Worm (Caenorhabditis elegans) whole organism, L3 larva: Measurements from ENCODE around the gene tba-7.

Source experiments
- R02D3.7 ChIP-seq: fragments of 150-350 bp; optimal IDR thresholded peaks from 2 replicates; lab custom pipeline; 2014; ENCODE audit warnings: missing biosample characterization, missing genetic modification characterization
- ZK546.5 ChIP-seq: sonication (generic microtip); optimal IDR thresholded peaks from 2 replicates; lab custom pipeline; 2017; ENCODE audit warnings: missing biosample characterization, missing genetic modification characterization
- ama-1 ChIP-seq: fragments of 150-350 bp; optimal IDR thresholded peaks from 2 replicates; lab custom pipeline; 2018
- ceh-28 ChIP-seq: fragments of 150-350 bp; optimal IDR thresholded peaks from 2 replicates; lab custom pipeline; 2014; ENCODE audit warnings: missing biosample characterization, missing genetic modification reagents, missing genetic modification characterization
- ceh-82 ChIP-seq: fragments of 150-350 bp; optimal IDR thresholded peaks from 2 replicates; lab custom pipeline; 2014; ENCODE audit warnings: missing biosample characterization, missing genetic modification characterization
- ceh-9 ChIP-seq: sonication (generic microtip); optimal IDR thresholded peaks from 2 replicates; lab custom pipeline; 2018; ENCODE audit warnings: missing biosample characterization, missing genetic modification characterization
- daf-12 ChIP-seq: fragments of 150-350 bp; optimal IDR thresholded peaks from 2 replicates; lab custom pipeline; 2014; ENCODE audit warnings: missing biosample characterization, missing genetic modification reagents, missing genetic modification characterization
- egl-5 ChIP-seq: fragments of 150-350 bp; optimal IDR thresholded peaks from 2 replicates; lab custom pipeline; 2017; ENCODE audit warnings: missing biosample characterization, missing genetic modification reagents, missing genetic modification characterization, inconsistent platforms
- elt-1 ChIP-seq: fragments of 150-350 bp; optimal IDR thresholded peaks from 2 replicates; lab custom pipeline; 2014; ENCODE audit warnings: missing biosample characterization, missing genetic modification characterization
- elt-2 ChIP-seq: sonication (generic microtip); optimal IDR thresholded peaks from 2 replicates; lab custom pipeline; 2016; ENCODE audit warnings: missing genetic modification reagents, mild to moderate bottlenecking, missing genetic modification characterization, missing compliant biosample characterization
- elt-3 ChIP-seq, 3 experiments: fragments of 150-350 bp in 1 of 3; sonication (generic microtip) in 2 of 3; optimal IDR thresholded peaks; 2 replicates in 2 of 3; 4 replicates in 1 of 3; lab custom pipeline; 2014 to 2017; ENCODE audit warnings: missing biosample characterization in 3 of 3, missing genetic modification characterization in 3 of 3
- eor-1 ChIP-seq, 2 experiments: fragments of 150-350 bp; optimal IDR thresholded peaks; 2 replicates each; lab custom pipeline; 2014 to 2018; ENCODE audit warnings: missing biosample characterization in 2 of 2, missing genetic modification characterization in 2 of 2
- fkh-10 ChIP-seq: sonication (generic microtip); optimal IDR thresholded peaks from 2 replicates; lab custom pipeline; 2017; ENCODE audit warnings: missing biosample characterization, missing genetic modification reagents, missing genetic modification characterization
- fkh-2 ChIP-seq: fragments of 150-350 bp; optimal IDR thresholded peaks from 2 replicates; lab custom pipeline; 2014; ENCODE audit warnings: missing biosample characterization, missing genetic modification reagents, missing genetic modification characterization
- hmg-11 ChIP-seq: sonication (generic microtip); optimal IDR thresholded peaks from 2 replicates; lab custom pipeline; 2016; ENCODE audit warnings: missing genetic modification characterization, missing compliant biosample characterization
- jun-1 ChIP-seq: fragments of 150-350 bp; optimal IDR thresholded peaks from 2 replicates; lab custom pipeline; 2014; ENCODE audit warnings: missing biosample characterization, missing genetic modification reagents, missing genetic modification characterization
- lin-15B ChIP-seq: fragments of 150-350 bp; optimal IDR thresholded peaks from 2 replicates; lab custom pipeline; 2014; ENCODE audit warnings: missing biosample characterization, missing genetic modification characterization
- lin-39 ChIP-seq: fragments of 150-350 bp; optimal IDR thresholded peaks from 2 replicates; lab custom pipeline; 2018; ENCODE audit warnings: missing biosample characterization, missing genetic modification reagents, missing genetic modification characterization
- mdl-1 ChIP-seq: fragments of 150-350 bp; optimal IDR thresholded peaks from 2 replicates; lab custom pipeline; 2014; ENCODE audit warnings: missing biosample characterization, missing genetic modification characterization
- nfya-1 ChIP-seq: sonication (generic microtip); optimal IDR thresholded peaks from 2 replicates; lab custom pipeline; 2017; ENCODE audit warnings: missing genetic modification characterization, mild to moderate bottlenecking, missing compliant biosample characterization, antibody characterized with exemption, moderate library complexity; ENCODE audit not compliant: insufficient read depth
- nhr-11 ChIP-seq: fragments of 150-350 bp; optimal IDR thresholded peaks from 2 replicates; lab custom pipeline; 2014; ENCODE audit warnings: missing biosample characterization, missing genetic modification characterization
- nhr-12 ChIP-seq: fragments of 150-350 bp; optimal IDR thresholded peaks from 2 replicates; lab custom pipeline; 2014; ENCODE audit warnings: missing biosample characterization, missing genetic modification characterization
- nhr-23 ChIP-seq: fragments of 150-350 bp; optimal IDR thresholded peaks from 2 replicates; lab custom pipeline; 2014; ENCODE audit warnings: missing biosample characterization, missing genetic modification reagents, missing genetic modification characterization
- nhr-25 ChIP-seq: sonication (generic microtip); optimal IDR thresholded peaks from 2 replicates; lab custom pipeline; 2017; ENCODE audit warnings: missing biosample characterization, missing genetic modification characterization
- nhr-28 ChIP-seq: fragments of 150-350 bp; optimal IDR thresholded peaks from 2 replicates; lab custom pipeline; 2014; ENCODE audit warnings: missing biosample characterization, missing genetic modification characterization
- nhr-43 ChIP-seq: sonication (generic microtip); optimal IDR thresholded peaks from 2 replicates; lab custom pipeline; 2016; ENCODE audit warnings: mild to moderate bottlenecking, missing genetic modification characterization, missing compliant biosample characterization; ENCODE audit not compliant: poor library complexity, severe bottlenecking
- nhr-67 ChIP-seq: fragments of 150-350 bp; optimal IDR thresholded peaks from 2 replicates; lab custom pipeline; 2014; ENCODE audit warnings: missing biosample characterization, missing genetic modification characterization
- nhr-76 ChIP-seq: fragments of 150-350 bp; sonication (generic microtip); optimal IDR thresholded peaks from 5 replicates; lab custom pipeline; 2014; ENCODE audit warnings: missing biosample characterization, missing genetic modification characterization
- pha-4 ChIP-seq: fragments of 150-350 bp; optimal IDR thresholded peaks from 2 replicates; lab custom pipeline; 2014; ENCODE audit warnings: missing biosample characterization, missing genetic modification reagents, missing genetic modification characterization
- pqm-1 ChIP-seq: fragments of 150-350 bp; optimal IDR thresholded peaks from 2 replicates; lab custom pipeline; 2017; ENCODE audit warnings: missing biosample characterization, missing genetic modification characterization, inconsistent platforms
- skn-1 ChIP-seq: fragments of 150-350 bp; optimal IDR thresholded peaks from 2 replicates; lab custom pipeline; 2014; ENCODE audit warnings: missing biosample characterization, missing genetic modification characterization
- snpc-4 ChIP-seq: fragments of 150-350 bp; optimal IDR thresholded peaks from 2 replicates; lab custom pipeline; 2014; ENCODE audit warnings: missing biosample characterization, missing genetic modification characterization
- tbx-2 ChIP-seq: sonication (generic microtip); optimal IDR thresholded peaks from 2 replicates; lab custom pipeline; 2016; ENCODE audit warnings: mild to moderate bottlenecking, missing genetic modification characterization, missing compliant biosample characterization
- unc-39 ChIP-seq: sonication (generic microtip); optimal IDR thresholded peaks from 4 replicates; lab custom pipeline; 2017; ENCODE audit warnings: missing biosample characterization, missing genetic modification characterization
- unc-62 ChIP-seq: fragments of 150-350 bp; sonication (generic microtip); optimal IDR thresholded peaks from 4 replicates; lab custom pipeline; 2014; ENCODE audit warnings: missing biosample characterization, missing genetic modification reagents, missing genetic modification characterization
- zag-1 ChIP-seq: fragments of 150-350 bp; optimal IDR thresholded peaks from 2 replicates; lab custom pipeline; 2014; ENCODE audit warnings: missing biosample characterization, missing genetic modification characterization
- ztf-11 ChIP-seq: fragments of 150-350 bp; optimal IDR thresholded peaks from 2 replicates; lab custom pipeline; 2014; ENCODE audit warnings: missing biosample characterization, missing genetic modification characterization
- ztf-4 ChIP-seq: fragments of 150-350 bp; optimal IDR thresholded peaks from 2 replicates; lab custom pipeline; 2014; ENCODE audit warnings: missing biosample characterization, missing genetic modification characterization

Gene tba-7

DNA sequence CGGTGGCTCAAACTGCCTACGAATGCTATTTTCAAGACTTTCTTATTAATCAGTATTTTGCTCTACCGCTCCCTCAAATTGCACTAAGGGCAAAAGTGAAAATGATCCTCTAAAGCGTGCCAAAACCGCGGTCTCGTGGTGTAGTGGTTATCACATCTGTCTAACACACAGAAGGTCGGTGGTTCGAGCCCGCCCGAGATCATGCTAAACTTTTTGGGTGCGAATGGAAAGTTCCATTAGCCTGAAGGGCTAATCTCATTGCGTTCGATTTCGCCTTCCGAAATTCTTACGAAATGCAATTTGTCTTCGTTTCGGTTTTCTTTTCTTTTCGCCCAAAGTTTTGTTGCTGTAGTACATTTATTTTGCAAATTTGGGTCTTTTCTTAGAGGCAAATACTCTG lies 18.1 kb downstream of the tba-7 start:
- TF ChIP-seq egl-5 (tag; lab: Kevin White, UChicago) (no peak), lin-39 (tag; lab: Kevin White, UChicago) (peak; percentile 43), elt-2 (tag; lab: Kevin White, UChicago) (peak; percentile 13), nfya-1 (tag; lab: Kevin White, UChicago) (peak; percentile 25)

ce11 chrIII:11352840-11353239 lies 18.7 kb downstream of the tba-7 start:
- no peak for TF ChIP-seq unc-39 (tag; lab: Kevin White, UChicago)
- no peak for TF ChIP-seq fkh-2
- no peak for TF ChIP-seq daf-12
- peak; percentile 41 for TF ChIP-seq pqm-1 (tag; lab: Kevin White, UChicago)
- TF ChIP-seq ceh-9 (tag; lab: Kevin White, UChicago): no peak
- TF ChIP-seq zag-1: no peak
- no peak for TF ChIP-seq snpc-4
- TF ChIP-seq jun-1 (tag; lab: Kevin White, UChicago): no peak
- TF ChIP-seq ZK546.5: no peak
- TF ChIP-seq nhr-28 (tag; lab: Kevin White, UChicago): no peak
- TF ChIP-seq fkh-10 (GFP tag; lab: Kevin White, UChicago): no peak
- TF ChIP-seq lin-15B: peak; percentile 4
- no peak for TF ChIP-seq nhr-25 (tag; lab: Kevin White, UChicago)
- TF ChIP-seq nfya-1 (tag; lab: Kevin White, UChicago): peak; percentile 37
- peak; percentile 21 for TF ChIP-seq elt-2 (tag; lab: Kevin White, UChicago)
- no peak for TF ChIP-seq unc-62 (GFP tag; lab: Kevin White, UChicago)
- TF ChIP-seq ceh-28 (tag; lab: Kevin White, UChicago): no peak
- TF ChIP-seq egl-5 (tag; lab: Kevin White, UChicago): no peak
- TF ChIP-seq nhr-12 (tag; lab: Kevin White, UChicago): no peak
- TF ChIP-seq ztf-11: no peak
- TF ChIP-seq nhr-76: no peak
- TF ChIP-seq elt-1 (tag; lab: Kevin White, UChicago): no peak
- TF ChIP-seq ceh-82 (tag; lab: Kevin White, UChicago): no peak
- peak; percentile 43 for TF ChIP-seq nhr-43
- no peak for TF ChIP-seq elt-3 (tag; optimal IDR thresholded peaks at IDR 0.05; lab: Kevin White, UChicago)
- TF ChIP-seq lin-39 (tag; lab: Kevin White, UChicago): peak; percentile 3
- no peak for TF ChIP-seq skn-1 (tag; lab: Kevin White, UChicago)

DNA sequence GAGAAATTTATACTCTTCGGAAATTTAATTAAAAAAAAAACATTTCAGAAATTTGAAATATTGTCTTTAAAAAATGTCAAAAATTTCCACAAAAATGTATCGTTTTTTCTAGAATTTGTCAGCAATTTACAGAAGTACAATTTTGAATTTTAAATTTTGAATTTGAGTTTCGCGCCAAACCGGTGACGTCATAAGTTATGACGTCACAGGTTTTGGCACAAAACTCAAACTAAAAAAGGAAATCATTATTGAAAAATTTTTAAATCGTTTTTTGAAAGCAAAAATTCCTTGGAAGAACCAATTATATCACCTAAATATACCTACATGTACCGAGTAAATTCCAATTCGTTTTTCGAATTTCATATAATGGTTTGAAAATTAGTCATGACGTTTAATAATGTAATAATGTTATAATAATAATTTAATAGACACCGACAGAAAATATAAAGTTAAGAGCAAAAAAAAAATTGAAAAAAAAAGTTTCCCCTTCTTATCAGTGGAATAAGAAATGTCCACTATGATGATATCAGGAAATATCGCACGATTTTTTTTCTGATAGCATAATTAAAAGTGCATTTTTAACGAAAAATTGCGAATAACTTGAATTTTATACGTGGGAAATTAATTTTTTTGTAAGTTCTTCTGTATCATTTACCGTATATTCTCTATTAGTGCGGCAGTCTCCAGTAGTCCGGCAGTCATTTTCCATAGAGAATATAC lies 21.3 kb downstream of the tba-7 start:
- TF ChIP-seq elt-2 (tag; lab: Kevin White, UChicago) (peak; percentile 59), ceh-9 (tag; lab: Kevin White, UChicago) (no peak), pqm-1 (tag; lab: Kevin White, UChicago) (peak; percentile 14)

DNA sequence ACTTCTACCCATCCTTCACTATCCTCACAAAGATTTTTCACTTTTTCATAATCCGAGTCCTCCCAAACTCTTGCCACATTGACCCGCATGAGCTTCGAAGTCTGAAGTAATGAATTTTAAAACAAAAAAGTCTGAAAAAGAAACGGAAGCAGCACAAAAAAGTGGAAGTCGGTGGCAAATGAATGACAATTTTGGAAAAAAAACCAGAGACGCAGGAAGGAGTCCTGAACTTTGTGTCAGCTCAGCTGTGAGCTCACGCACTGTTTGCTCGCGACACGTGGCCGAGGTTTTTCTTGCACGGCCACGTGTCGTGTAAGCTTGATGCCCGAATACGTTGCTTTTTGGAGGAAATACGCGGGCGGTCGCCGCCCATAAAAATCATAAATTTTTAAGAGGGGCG lies 25.2 kb downstream of the tba-7 start, which contains the start of gene T28D6.7:
Gene T28D6.7, minus strand, starts transcription at position 101 of the 400 bp plus-strand sequence.
- TF ChIP-seq ama-1 (lab: Kevin White, UChicago) (no peak), ceh-9 (tag; lab: Kevin White, UChicago) (no peak), eor-1 (tag; optimal IDR thresholded peaks at IDR 0.05; lab: Kevin White, UChicago) (no peak)
- TF ChIP-seq, all 47 proteins: peak for 0

- TF ChIP-seq ceh-28 (tag; lab: Kevin White, UChicago) (peak; percentile 90), hmg-11 (no peak), nhr-23 (tag; lab: Kevin White, UChicago) (no peak)
Measured at ce11 chrIII:11344125-11344524, 27.5 kb downstream of the tba-7 start.

DNA sequence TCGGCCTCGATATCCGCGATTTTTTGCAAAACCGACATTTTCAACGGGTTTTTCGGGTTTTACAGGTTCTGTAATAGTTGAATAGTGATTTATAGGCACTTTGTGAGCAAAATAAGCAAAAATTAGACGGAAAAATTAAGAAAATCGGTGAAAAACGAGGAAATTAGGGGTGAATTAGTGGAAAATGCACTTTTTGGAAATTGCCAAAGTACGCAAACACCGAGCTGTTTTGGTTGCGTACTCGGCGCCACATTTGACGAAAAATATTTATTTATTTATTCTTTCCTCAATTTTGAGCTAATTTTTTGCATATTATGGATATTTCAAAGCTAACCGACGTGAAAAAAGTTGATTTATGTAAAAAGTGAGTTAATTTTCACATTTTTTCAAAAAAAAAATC lies 28.5 kb downstream of the tba-7 start, which contains the start of the genes T28D6.6 and pen-2:
Gene T28D6.6, minus strand, starts transcription at position 68 of the 400 bp plus-strand sequence.
Gene pen-2, plus strand, starts transcription at position 282 of the 400 bp plus-strand sequence.
- TF ChIP-seq hmg-11 (peak; percentile 35), eor-1 (tag; optimal IDR thresholded peaks at IDR 0.05; lab: Kevin White, UChicago) (no peak), ztf-4 (tag; lab: Kevin White, UChicago) (no peak), zag-1 (no peak), nfya-1 (tag; lab: Kevin White, UChicago) (peak; percentile 35), tbx-2 (tag; lab: Kevin White, UChicago) (no peak), nhr-67 (tag; lab: Kevin White, UChicago) (no peak), skn-1 (tag; lab: Kevin White, UChicago) (no peak), mdl-1 (no peak), lin-39 (tag; lab: Kevin White, UChicago) (peak; percentile 10), R02D3.7 (no peak), nhr-25 (tag; lab: Kevin White, UChicago) (no peak), nhr-43 (no peak), nhr-23 (tag; lab: Kevin White, UChicago) (no peak), nhr-11 (tag; lab: Kevin White, UChicago) (no peak), pha-4 (peak; percentile 35)
